Worm (Caenorhabditis elegans) whole organism, L4/young adult: ENCODE measurements around the gene C25E10.8.

Experiments used
- W03F9.2 ChIP-seq: fragments of 150-350 bp; optimal IDR thresholded peaks from 2 replicates; lab custom pipeline; 2014; ENCODE audit warnings: missing biosample characterization, missing genetic modification characterization
- dao-5 ChIP-seq: sonication (generic microtip); optimal IDR thresholded peaks from 2 replicates; lab custom pipeline; 2016; ENCODE audit warnings: missing genotype, missing genetic modification characterization, moderate library complexity, missing compliant biosample characterization
- him-1 ChIP-seq: sonication (generic microtip); optimal IDR thresholded peaks from 2 replicates; lab custom pipeline; 2016; ENCODE audit warnings: missing genotype, missing genetic modification reagents, missing genetic modification characterization, missing compliant biosample characterization

- TF ChIP-seq dao-5 (no peak), him-1 (no peak), W03F9.2 (tag; lab: Kevin White, UChicago) (no peak)
Observed at ce11 chrV:9088758-9089157, 34.9 kb upstream of the C25E10.8 start.
